Fruit fly (Drosophila melanogaster) whole organism, pupa: ENCODE results near the gene yrt.

Experiments
- CG10348 ChIP-seq: fragments of 200-800 bp; sonication (Bioruptor generic); IDR thresholded peaks from 2 replicates; pipeline ENCODE4 v1.3.6; 2022; ENCODE audit warnings: missing biosample characterization, missing genetic modification characterization
- CG12605 ChIP-seq: fragments of 200-800 bp; sonication (Bioruptor generic); IDR thresholded peaks from 2 replicates; pipeline ENCODE4 v1.3.6; 2022; ENCODE audit warnings: missing biosample characterization, missing genetic modification characterization
- CG14655 ChIP-seq: fragments of 200-800 bp; sonication (Bioruptor generic); optimal IDR thresholded peaks from 3 replicates; lab custom pipeline; 2017; ENCODE audit warnings: mild to moderate bottlenecking, missing biosample characterization, missing genetic modification reagents, missing genetic modification characterization
- CG15710 ChIP-seq: fragments of 200-800 bp; sonication (Bioruptor generic); optimal IDR thresholded peaks from 2 replicates; lab custom pipeline; 2018; ENCODE audit warnings: missing biosample characterization, mild to moderate bottlenecking, missing genetic modification characterization, moderate library complexity
- CG17806 ChIP-seq: fragments of 200-800 bp; sonication (Bioruptor generic); optimal IDR thresholded peaks from 2 replicates; lab custom pipeline; 2018; ENCODE audit warnings: missing biosample characterization, mild to moderate bottlenecking, missing genetic modification characterization, moderate library complexity
- CG32121 ChIP-seq: fragments of 200-800 bp; sonication (Bioruptor generic); IDR thresholded peaks from 2 replicates; pipeline ENCODE4 v1.3.6; 2022; ENCODE audit warnings: missing biosample characterization, missing genetic modification characterization
- CG4496 ChIP-seq: fragments of 200-800 bp; sonication (Bioruptor generic); IDR thresholded peaks from 3 replicates; pipeline ENCODE4 v1.3.6; 2022; ENCODE audit warnings: missing biosample characterization, missing genetic modification characterization
- CG8301 ChIP-seq: fragments of 200-800 bp; sonication (Bioruptor generic); optimal IDR thresholded peaks from 2 replicates; lab custom pipeline; 2018; ENCODE audit warnings: missing biosample characterization, mild to moderate bottlenecking, missing genetic modification characterization
- CG9948 ChIP-seq: fragments of 200-800 bp; sonication (Bioruptor generic); optimal IDR thresholded peaks from 2 replicates; lab custom pipeline; 2018; ENCODE audit warnings: missing biosample characterization, mild to moderate bottlenecking, missing genetic modification characterization, moderate library complexity
- D1 ChIP-seq: fragments of 200-800 bp; sonication (Bioruptor generic); optimal IDR thresholded peaks from 2 replicates; lab custom pipeline; 2018; ENCODE audit warnings: missing biosample characterization, mild to moderate bottlenecking, missing genetic modification characterization, moderate library complexity
- Pif1B ChIP-seq: fragments of 200-800 bp; sonication (Bioruptor generic); optimal IDR thresholded peaks from 3 replicates; lab custom pipeline; 2016; ENCODE audit warnings: missing biosample characterization, missing genetic modification characterization
- Snoo ChIP-seq: fragments of 200-800 bp; sonication (Bioruptor generic); optimal IDR thresholded peaks from 3 replicates; lab custom pipeline; 2017; ENCODE audit warnings: missing biosample characterization, mild to moderate bottlenecking, missing genetic modification characterization, inconsistent platforms
- gl ChIP-seq: fragments of 200-800 bp; sonication (Bioruptor generic); optimal IDR thresholded peaks from 2 replicates; lab custom pipeline; 2018; ENCODE audit warnings: missing biosample characterization, mild to moderate bottlenecking, missing genetic modification characterization

DNA sequence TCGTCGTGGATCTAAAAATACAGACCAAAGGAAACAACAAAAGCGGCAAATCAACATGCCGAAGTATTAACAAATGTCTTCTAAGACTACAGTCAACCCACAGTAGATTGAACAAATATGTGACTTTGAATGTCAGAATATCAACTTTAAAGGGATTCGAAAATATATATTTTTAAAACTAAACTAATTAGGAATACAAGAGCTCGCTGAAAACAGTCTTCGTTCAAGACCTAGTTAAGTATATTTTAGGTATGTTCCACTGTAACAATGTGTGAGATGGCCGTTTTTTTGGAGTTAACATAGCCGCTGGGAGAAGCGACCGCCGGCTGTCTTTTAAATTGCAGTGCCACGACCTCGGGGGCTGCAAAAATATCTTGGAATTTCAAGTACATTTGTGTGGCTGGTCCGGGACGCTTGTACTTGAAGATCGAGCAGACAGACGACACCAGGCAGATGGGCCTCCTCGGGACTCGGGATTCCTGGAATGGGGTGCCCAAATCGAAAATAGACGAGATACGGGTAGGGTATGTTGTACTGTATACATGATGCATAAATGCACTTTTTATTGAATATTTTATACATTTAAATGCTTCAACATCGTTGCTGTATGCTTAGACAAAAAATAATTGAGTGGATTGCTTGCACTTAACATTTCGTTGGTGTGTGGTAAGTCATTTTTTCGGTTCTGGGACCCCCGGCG lies 6.3 kb downstream of the yrt start:
- TF ChIP-seq Pif1B (GFP tag; lab: Kevin White, UChicago) (peak; percentile 53), CG9948 (tag; lab: Kevin White, UChicago) (peak; percentile 65), CG17806 (tag; lab: Kevin White, UChicago) (peak; percentile 75), CG8301 (tag; lab: Kevin White, UChicago) (peak; percentile 77), CG10348 (GFP tag; lab: Robert Waterston, UW) (peak; percentile 40; the same call in 1 of the 2 replicates), Snoo (peak; percentile 35), CG32121 (GFP tag; lab: Robert Waterston, UW) (peak; percentile 75), CG14655 (peak; percentile 82), CG12605 (GFP tag; lab: Robert Waterston, UW) (peak; percentile 63), CG4496 (GFP tag; lab: Robert Waterston, UW) (peak; percentile 84), gl (no peak), CG15710 (tag; lab: Kevin White, UChicago) (peak; percentile 60), D1 (tag; lab: Kevin White, UChicago) (no peak)
